Fruit fly (Drosophila melanogaster) whole organism, adult: ENCODE data around the gene Gorab.

Experiments used
- CG11617 ChIP-seq: fragments of 200-800 bp; sonication (Bioruptor generic); optimal IDR thresholded peaks from 2 replicates; lab custom pipeline; 2017; ENCODE audit warnings: mild to moderate bottlenecking, missing biosample characterization, missing genetic modification reagents, missing genetic modification characterization
- CG12768 ChIP-seq: fragments of 200-800 bp; sonication (Bioruptor generic); optimal IDR thresholded peaks from 2 replicates; lab custom pipeline; 2017; ENCODE audit warnings: missing biosample characterization, missing genetic modification characterization, mild to moderate bottlenecking, moderate library complexity, missing genetic modification reagents
- CG14711 ChIP-seq: fragments of 200-800 bp; sonication (Bioruptor generic); optimal IDR thresholded peaks from 2 replicates; lab custom pipeline; 2018; ENCODE audit warnings: missing biosample characterization, mild to moderate bottlenecking, missing genetic modification characterization, moderate library complexity
- CG1620 ChIP-seq: fragments of 200-800 bp; sonication (Bioruptor generic); optimal IDR thresholded peaks from 2 replicates; lab custom pipeline; 2016; ENCODE audit warnings: missing biosample characterization, missing genetic modification characterization
- CG33017 ChIP-seq: fragments of 200-800 bp; sonication (Bioruptor generic); optimal IDR thresholded peaks from 2 replicates; lab custom pipeline; 2018; ENCODE audit warnings: missing biosample characterization, mild to moderate bottlenecking, missing genetic modification characterization, moderate library complexity
- CG5204 ChIP-seq: fragments of 200-800 bp; sonication (Bioruptor generic); optimal IDR thresholded peaks from 2 replicates; lab custom pipeline; 2016; ENCODE audit warnings: missing biosample characterization, missing genetic modification characterization
- CG7045 ChIP-seq: fragments of 200-800 bp; sonication (Bioruptor generic); optimal IDR thresholded peaks from 2 replicates; lab custom pipeline; 2017; ENCODE audit warnings: missing biosample characterization, mild to moderate bottlenecking, missing genetic modification characterization
- CG7101 ChIP-seq: fragments of 200-800 bp; sonication (Bioruptor generic); optimal IDR thresholded peaks from 2 replicates; lab custom pipeline; 2018; ENCODE audit warnings: missing biosample characterization, mild to moderate bottlenecking, missing genetic modification characterization, moderate library complexity
- Clk ChIP-seq: fragments of 200-800 bp; sonication (Bioruptor generic); optimal IDR thresholded peaks from 2 replicates; lab custom pipeline; 2017; ENCODE audit warnings: missing biosample characterization, missing genetic modification characterization
- Crg-1 ChIP-seq: fragments of 200-800 bp; sonication (Bioruptor generic); optimal IDR thresholded peaks from 2 replicates; lab custom pipeline; 2016; ENCODE audit warnings: missing biosample characterization, missing genetic modification characterization
- Hr96 ChIP-seq: fragments of 200-800 bp; sonication (Bioruptor generic); optimal IDR thresholded peaks from 2 replicates; lab custom pipeline; 2016; ENCODE audit warnings: missing biosample characterization, missing genetic modification characterization
- Mnt ChIP-seq: fragments of 200-800 bp; sonication (Bioruptor generic); optimal IDR thresholded peaks from 2 replicates; lab custom pipeline; 2016; ENCODE audit warnings: missing biosample characterization, mild to moderate bottlenecking, missing genetic modification characterization
- bab1 ChIP-seq: fragments of 200-800 bp; sonication (Bioruptor generic); optimal IDR thresholded peaks from 3 replicates; lab custom pipeline; 2019; ENCODE audit warnings: missing biosample characterization, mild to moderate bottlenecking, missing genetic modification characterization, moderate library complexity
- cic ChIP-seq: fragments of 200-800 bp; sonication (Bioruptor generic); optimal IDR thresholded peaks from 2 replicates; lab custom pipeline; 2017; ENCODE audit warnings: missing biosample characterization, mild to moderate bottlenecking, missing genetic modification characterization, moderate library complexity
- cnc ChIP-seq, 2 experiments: fragments of >200 bp; optimal IDR thresholded peaks; 2 replicates each; lab custom pipeline; 2017
- kay ChIP-seq: fragments of 200-800 bp; sonication (Bioruptor generic); peaks from one replicate; lab custom pipeline; 2016; ENCODE audit warnings: missing biosample characterization, missing genetic modification characterization, borderline replicate concordance
- ovo ChIP-seq: fragments of 200-800 bp; sonication (Bioruptor generic); optimal IDR thresholded peaks from 2 replicates; lab custom pipeline; 2016; ENCODE audit warnings: missing biosample characterization, missing genetic modification characterization
- pad ChIP-seq: fragments of 200-800 bp; sonication (Bioruptor generic); optimal IDR thresholded peaks from 3 replicates; lab custom pipeline; 2017; ENCODE audit warnings: missing biosample characterization, missing genetic modification characterization, mild to moderate bottlenecking, moderate library complexity, missing genetic modification reagents
- tj ChIP-seq: fragments of 200-800 bp; sonication (Bioruptor generic); optimal IDR thresholded peaks from 3 replicates; lab custom pipeline; 2017; ENCODE audit warnings: missing biosample characterization, mild to moderate bottlenecking, missing genetic modification characterization, moderate library complexity
- toe ChIP-seq: fragments of 200-800 bp; sonication (Bioruptor generic); optimal IDR thresholded peaks from 2 replicates; lab custom pipeline; 2016; ENCODE audit warnings: missing biosample characterization, missing genetic modification characterization

Gorab gene

DNA sequence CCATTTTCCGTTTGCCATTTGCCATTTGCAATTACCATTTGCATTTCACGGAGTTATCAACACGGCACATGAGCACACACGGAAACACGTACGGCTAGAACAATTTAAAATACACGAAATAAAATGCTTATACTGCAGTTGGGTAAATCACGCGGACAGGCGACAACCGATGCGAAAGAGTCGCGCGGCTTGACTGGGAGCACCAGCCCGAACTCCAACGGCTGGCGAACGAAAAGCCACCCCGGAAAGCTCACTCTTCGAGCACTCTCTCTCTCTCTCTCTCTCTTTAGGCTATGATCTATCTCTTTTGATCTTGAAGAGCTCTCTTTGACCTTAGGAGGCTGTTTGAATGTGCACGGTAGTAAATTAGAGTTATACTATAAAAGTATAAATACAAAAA, 7.3 kb downstream of the Gorab start, which contains the start of gene blot:
TSS of gene blot (minus strand) at position 196 of the 400 bp plus-strand sequence.
- TF ChIP-seq toe (GFP tag; lab: Kevin White, UChicago) (no peak), CG5204 (no peak), CG33017 (no peak), Clk (GFP tag; lab: Kevin White, UChicago) (no peak), pad (no peak), tj (peak; percentile 82), kay (GFP tag; lab: Kevin White, UChicago) (no peak), Mnt (GFP tag; lab: Kevin White, UChicago) (peak; percentile 45), CG12768 (GFP tag; lab: Kevin White, UChicago) (peak; percentile 18), cic (no peak), CG7101 (peak; percentile 3), Crg-1 (GFP tag; lab: Kevin White, UChicago) (no peak), CG14711 (tag; lab: Kevin White, UChicago) (no peak), CG11617 (GFP tag; lab: Kevin White, UChicago) (no peak), Hr96 (GFP tag; lab: Kevin White, UChicago) (no peak), bab1 (GFP tag; lab: Kevin White, UChicago) (peak; percentile 59), CG7045 (GFP tag; lab: Kevin White, UChicago) (no peak), CG1620 (GFP tag; lab: Kevin White, UChicago) (no peak), cnc (optimal IDR thresholded peaks at IDR 0.05; lab: Kevin White, UChicago) (no peak), ovo (no peak)

DNA sequence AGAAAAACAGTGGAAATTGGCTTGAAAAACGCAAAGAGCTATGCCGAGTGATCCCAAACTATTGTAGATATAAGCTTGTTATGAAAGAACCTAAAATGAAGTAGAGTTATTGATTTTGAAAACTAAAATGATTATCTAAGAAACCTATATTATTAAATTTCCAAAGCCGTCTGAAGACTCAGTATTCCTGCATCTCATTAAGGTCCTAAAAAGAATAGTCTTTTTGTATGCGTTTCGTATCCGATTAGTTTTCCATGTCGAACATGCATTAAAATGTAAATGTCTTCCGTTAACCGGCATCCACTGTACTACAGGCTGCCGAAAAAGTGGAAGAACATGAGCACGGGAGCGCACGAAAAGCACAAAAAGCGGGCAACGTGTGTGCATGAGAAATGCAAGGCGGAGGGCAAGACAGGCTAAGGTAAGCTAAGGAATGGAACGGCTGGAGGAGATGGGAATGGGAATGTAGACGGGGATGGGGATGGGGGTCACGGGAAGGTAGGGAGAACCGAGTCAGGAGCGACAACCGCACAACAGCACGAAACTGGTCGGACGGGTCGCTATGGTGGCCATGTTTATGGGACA, 7.9 kb downstream of the Gorab start:
- TF ChIP-seq bab1 (GFP tag; lab: Kevin White, UChicago) (no peak), CG7101 (no peak), Clk (GFP tag; lab: Kevin White, UChicago) (no peak), CG11617 (GFP tag; lab: Kevin White, UChicago) (no peak), cnc (optimal IDR thresholded peaks at IDR 0.05; lab: Kevin White, UChicago) (no peak), CG1620 (GFP tag; lab: Kevin White, UChicago) (no peak), CG33017 (no peak), CG14711 (tag; lab: Kevin White, UChicago) (no peak), kay (GFP tag; lab: Kevin White, UChicago) (no peak), Mnt (GFP tag; lab: Kevin White, UChicago) (no peak)

DNA sequence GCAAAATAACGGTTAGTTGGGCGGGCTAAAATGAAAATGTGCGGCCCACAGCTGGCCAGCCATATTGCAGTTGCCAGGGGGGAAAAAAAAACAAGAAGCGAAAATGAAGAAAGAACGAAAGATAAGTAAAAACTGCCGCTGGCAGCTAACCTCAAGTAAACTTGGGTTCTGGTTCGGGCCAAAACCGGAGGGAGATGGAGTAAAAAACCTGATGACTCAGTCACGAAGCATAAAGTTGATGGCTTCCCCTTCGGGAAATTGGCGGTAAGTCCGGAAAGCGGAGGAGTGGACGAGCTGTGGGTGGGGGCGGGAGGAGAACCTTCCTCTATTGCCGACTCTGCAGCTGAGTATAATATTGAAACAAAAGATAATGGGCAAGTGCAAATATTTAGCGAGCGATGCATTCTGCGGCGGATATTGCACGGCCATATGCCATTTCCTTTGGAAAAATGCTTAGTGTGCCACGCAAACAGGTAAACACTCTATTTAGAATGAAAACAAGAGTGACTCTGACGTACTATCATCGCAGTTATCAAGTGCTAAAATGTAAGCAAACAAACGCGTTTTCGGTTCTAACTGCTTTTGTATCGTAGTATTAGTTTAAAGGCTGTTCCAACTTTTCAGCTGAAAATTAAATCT, 9.4 kb downstream of the Gorab start:
- TF ChIP-seq ovo (no peak), cnc (optimal IDR thresholded peaks at IDR 0.05; lab: Kevin White, UChicago) (no peak), Crg-1 (GFP tag; lab: Kevin White, UChicago) (peak; percentile 46), cic (peak; percentile 33), CG14711 (tag; lab: Kevin White, UChicago) (peak; percentile 18), CG7101 (peak; percentile 32), CG12768 (GFP tag; lab: Kevin White, UChicago) (peak; percentile 56), CG1620 (GFP tag; lab: Kevin White, UChicago) (no peak), pad (peak; percentile 27), CG33017 (peak; percentile 29), Mnt (GFP tag; lab: Kevin White, UChicago) (no peak), CG7045 (GFP tag; lab: Kevin White, UChicago) (peak; percentile 10), kay (GFP tag; lab: Kevin White, UChicago) (peak; percentile 76), CG11617 (GFP tag; lab: Kevin White, UChicago) (peak; percentile 22), tj (peak; percentile 90)

DNA sequence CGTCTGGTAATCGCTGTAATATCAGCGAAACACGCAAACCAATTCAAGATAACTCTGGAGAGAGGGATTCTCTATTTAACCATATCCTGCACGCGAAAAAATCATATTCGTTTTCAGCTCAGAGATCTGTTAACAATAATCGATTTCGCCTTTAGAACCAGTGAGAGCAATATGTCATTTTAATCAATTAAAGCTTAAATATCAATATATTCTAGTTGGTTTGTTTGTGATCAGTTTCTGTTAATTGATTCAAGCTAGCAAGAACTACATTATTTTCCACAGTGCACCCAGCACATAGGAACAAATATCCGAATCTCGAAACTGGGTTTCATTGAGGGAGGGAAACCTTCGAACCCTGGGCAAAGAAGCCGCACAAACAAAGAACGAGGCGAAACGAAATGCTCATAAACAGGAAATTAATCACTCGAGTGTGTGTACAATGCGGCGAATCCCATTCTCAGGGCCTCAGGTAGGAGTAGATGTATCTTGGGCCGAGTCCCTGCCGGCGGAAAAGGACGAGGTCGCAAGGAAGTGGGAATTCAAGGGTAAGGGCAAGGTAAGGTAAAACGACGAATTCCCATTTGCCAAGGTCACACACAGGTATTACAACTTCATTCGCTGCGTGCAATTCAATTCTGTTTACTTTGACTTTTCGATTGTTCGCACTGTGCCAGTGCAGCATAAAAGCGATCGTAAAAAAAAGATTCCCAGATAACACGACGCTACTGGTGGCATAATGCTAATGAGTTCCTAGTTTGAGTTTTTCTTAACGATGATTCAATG, 12.5 kb downstream of the Gorab start:
- TF ChIP-seq cnc (optimal IDR thresholded peaks at IDR 0.05; lab: Kevin White, UChicago) (no peak), CG7045 (GFP tag; lab: Kevin White, UChicago) (no peak), kay (GFP tag; lab: Kevin White, UChicago) (no peak), CG14711 (tag; lab: Kevin White, UChicago) (no peak), toe (GFP tag; lab: Kevin White, UChicago) (no peak)

DNA sequence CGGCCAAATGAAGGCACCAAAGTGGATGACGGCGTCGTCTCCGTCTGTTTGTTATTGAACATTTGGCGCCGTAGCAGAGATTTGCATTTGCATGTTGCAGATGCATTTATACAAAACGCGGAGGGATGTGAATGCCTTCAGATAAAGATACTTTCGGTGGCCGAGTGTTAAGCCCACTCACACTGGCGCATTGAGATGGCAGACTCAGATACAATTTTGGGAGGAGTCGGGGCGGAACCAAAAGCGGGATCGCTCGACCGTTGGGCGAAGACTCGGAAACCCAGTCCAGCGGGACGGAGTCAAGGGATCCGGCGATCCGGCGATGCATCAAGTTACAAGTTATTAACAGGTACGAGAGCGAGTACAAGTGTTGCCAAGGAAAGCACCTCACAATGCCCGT, 16.5 kb downstream of the Gorab start:
- TF ChIP-seq bab1 (GFP tag; lab: Kevin White, UChicago) (no peak), Clk (GFP tag; lab: Kevin White, UChicago) (no peak), toe (GFP tag; lab: Kevin White, UChicago) (no peak), Hr96 (GFP tag; lab: Kevin White, UChicago) (no peak), CG7101 (no peak), cnc (optimal IDR thresholded peaks at IDR 0.05; lab: Kevin White, UChicago) (no peak), CG7045 (GFP tag; lab: Kevin White, UChicago) (no peak), tj (no peak), CG5204 (no peak), CG1620 (GFP tag; lab: Kevin White, UChicago) (no peak), CG11617 (GFP tag; lab: Kevin White, UChicago) (no peak), CG12768 (GFP tag; lab: Kevin White, UChicago) (no peak), Mnt (GFP tag; lab: Kevin White, UChicago) (no peak), cic (no peak), kay (GFP tag; lab: Kevin White, UChicago) (no peak), pad (no peak), Crg-1 (GFP tag; lab: Kevin White, UChicago) (no peak), ovo (no peak), CG14711 (tag; lab: Kevin White, UChicago) (no peak), CG33017 (no peak)
